Fruit fly (Drosophila melanogaster): Measurements from ENCODE around the gene Cby.

dm6 chr3R:21869464-21870100, 1.8 kb downstream of the Cby start, which contains the start of gene CG31174:
- TF ChIP-seq psq (optimal IDR thresholded peaks at IDR 0.05) (no peak), CG8478 (optimal IDR thresholded peaks at IDR 0.05) (no peak), EcR (GFP tag; optimal IDR thresholded peaks at IDR 0.05) (no peak)

Measured in whole organism.